Fruit fly (Drosophila melanogaster): ENCODE measurements around the gene CG8132.

DNA sequence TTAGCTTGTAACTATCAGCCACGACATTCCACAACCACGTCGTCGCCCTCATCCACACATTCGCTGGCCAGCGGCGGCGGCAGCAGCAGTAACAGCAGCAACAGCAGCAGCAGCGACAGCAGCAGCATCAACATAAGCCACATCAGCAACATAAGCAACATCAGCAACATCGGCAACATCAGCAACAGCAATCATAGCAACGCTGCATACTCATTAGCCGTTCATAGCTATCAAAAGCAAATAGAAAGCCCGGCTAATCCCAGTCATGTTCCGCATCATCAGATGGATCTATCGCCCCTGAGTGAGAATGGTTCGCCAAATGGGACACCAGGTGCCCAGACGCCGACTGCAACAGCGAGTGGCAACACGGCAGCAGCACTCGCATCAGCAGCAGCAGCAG is 39.8 kb downstream of the CG8132 start:
- TF ChIP-seq CG4318 (GFP tag; optimal IDR thresholded peaks at IDR 0.05) = no peak
- no peak for TF ChIP-seq dsx (GFP tag; optimal IDR thresholded peaks at IDR 0.05; ENCODE audit: poor library complexity, severe bottlenecking)
- TF ChIP-seq CG6276 (GFP tag; optimal IDR thresholded peaks at IDR 0.05) = no peak
- TF ChIP-seq cyc (GFP tag; optimal IDR thresholded peaks at IDR 0.05) = no peak
- no peak for TF ChIP-seq Hr39 (GFP tag; optimal IDR thresholded peaks at IDR 0.05)
- TF ChIP-seq Ets96B (tag; optimal IDR thresholded peaks at IDR 0.05) = no peak
- TF ChIP-seq CG3032 (tag; optimal IDR thresholded peaks at IDR 0.05) = no peak
- TF ChIP-seq Sox14 (GFP tag; optimal IDR thresholded peaks at IDR 0.05) = no peak
- no peak for TF ChIP-seq CG6163 (GFP tag; IDR thresholded peaks at IDR 0.05)
- TF ChIP-seq Hr4 (GFP tag; optimal IDR thresholded peaks at IDR 0.05) = no peak
- TF ChIP-seq Hr38 (GFP tag; optimal IDR thresholded peaks at IDR 0.05) = no peak
- TF ChIP-seq vri (GFP tag; optimal IDR thresholded peaks at IDR 0.05) = no peak
- TF ChIP-seq Sox102F (GFP tag; optimal IDR thresholded peaks at IDR 0.05) = no peak
- no peak for TF ChIP-seq CG3919 (GFP tag; optimal IDR thresholded peaks at IDR 0.05)
